Fruit fly (Drosophila melanogaster) whole organism, adult: ENCODE results near the gene CG13884.

Experiments used
- CG11617 ChIP-seq: fragments of 200-800 bp; sonication (Bioruptor generic); optimal IDR thresholded peaks from 2 replicates; lab custom pipeline; 2017; ENCODE audit warnings: mild to moderate bottlenecking, missing biosample characterization, missing genetic modification reagents, missing genetic modification characterization
- CG12768 ChIP-seq: fragments of 200-800 bp; sonication (Bioruptor generic); optimal IDR thresholded peaks from 2 replicates; lab custom pipeline; 2017; ENCODE audit warnings: missing biosample characterization, missing genetic modification characterization, mild to moderate bottlenecking, moderate library complexity, missing genetic modification reagents
- CG14711 ChIP-seq: fragments of 200-800 bp; sonication (Bioruptor generic); optimal IDR thresholded peaks from 2 replicates; lab custom pipeline; 2018; ENCODE audit warnings: missing biosample characterization, mild to moderate bottlenecking, missing genetic modification characterization, moderate library complexity
- CG1620 ChIP-seq: fragments of 200-800 bp; sonication (Bioruptor generic); optimal IDR thresholded peaks from 2 replicates; lab custom pipeline; 2016; ENCODE audit warnings: missing biosample characterization, missing genetic modification characterization
- CG33017 ChIP-seq: fragments of 200-800 bp; sonication (Bioruptor generic); optimal IDR thresholded peaks from 2 replicates; lab custom pipeline; 2018; ENCODE audit warnings: missing biosample characterization, mild to moderate bottlenecking, missing genetic modification characterization, moderate library complexity
- CG5204 ChIP-seq: fragments of 200-800 bp; sonication (Bioruptor generic); optimal IDR thresholded peaks from 2 replicates; lab custom pipeline; 2016; ENCODE audit warnings: missing biosample characterization, missing genetic modification characterization
- CG7045 ChIP-seq: fragments of 200-800 bp; sonication (Bioruptor generic); optimal IDR thresholded peaks from 2 replicates; lab custom pipeline; 2017; ENCODE audit warnings: missing biosample characterization, mild to moderate bottlenecking, missing genetic modification characterization
- CG7101 ChIP-seq: fragments of 200-800 bp; sonication (Bioruptor generic); optimal IDR thresholded peaks from 2 replicates; lab custom pipeline; 2018; ENCODE audit warnings: missing biosample characterization, mild to moderate bottlenecking, missing genetic modification characterization, moderate library complexity
- Clk ChIP-seq: fragments of 200-800 bp; sonication (Bioruptor generic); optimal IDR thresholded peaks from 2 replicates; lab custom pipeline; 2017; ENCODE audit warnings: missing biosample characterization, missing genetic modification characterization
- Crg-1 ChIP-seq: fragments of 200-800 bp; sonication (Bioruptor generic); optimal IDR thresholded peaks from 2 replicates; lab custom pipeline; 2016; ENCODE audit warnings: missing biosample characterization, missing genetic modification characterization
- Hr96 ChIP-seq: fragments of 200-800 bp; sonication (Bioruptor generic); optimal IDR thresholded peaks from 2 replicates; lab custom pipeline; 2016; ENCODE audit warnings: missing biosample characterization, missing genetic modification characterization
- Mnt ChIP-seq: fragments of 200-800 bp; sonication (Bioruptor generic); optimal IDR thresholded peaks from 2 replicates; lab custom pipeline; 2016; ENCODE audit warnings: missing biosample characterization, mild to moderate bottlenecking, missing genetic modification characterization
- bab1 ChIP-seq: fragments of 200-800 bp; sonication (Bioruptor generic); optimal IDR thresholded peaks from 3 replicates; lab custom pipeline; 2019; ENCODE audit warnings: missing biosample characterization, mild to moderate bottlenecking, missing genetic modification characterization, moderate library complexity
- cic ChIP-seq: fragments of 200-800 bp; sonication (Bioruptor generic); optimal IDR thresholded peaks from 2 replicates; lab custom pipeline; 2017; ENCODE audit warnings: missing biosample characterization, mild to moderate bottlenecking, missing genetic modification characterization, moderate library complexity
- cnc ChIP-seq, 2 experiments: fragments of >200 bp; optimal IDR thresholded peaks; 2 replicates each; lab custom pipeline; 2017
- kay ChIP-seq: fragments of 200-800 bp; sonication (Bioruptor generic); peaks from one replicate; lab custom pipeline; 2016; ENCODE audit warnings: missing biosample characterization, missing genetic modification characterization, borderline replicate concordance
- ovo ChIP-seq: fragments of 200-800 bp; sonication (Bioruptor generic); optimal IDR thresholded peaks from 2 replicates; lab custom pipeline; 2016; ENCODE audit warnings: missing biosample characterization, missing genetic modification characterization
- pad ChIP-seq: fragments of 200-800 bp; sonication (Bioruptor generic); optimal IDR thresholded peaks from 3 replicates; lab custom pipeline; 2017; ENCODE audit warnings: missing biosample characterization, missing genetic modification characterization, mild to moderate bottlenecking, moderate library complexity, missing genetic modification reagents
- tj ChIP-seq: fragments of 200-800 bp; sonication (Bioruptor generic); optimal IDR thresholded peaks from 3 replicates; lab custom pipeline; 2017; ENCODE audit warnings: missing biosample characterization, mild to moderate bottlenecking, missing genetic modification characterization, moderate library complexity
- toe ChIP-seq: fragments of 200-800 bp; sonication (Bioruptor generic); optimal IDR thresholded peaks from 2 replicates; lab custom pipeline; 2016; ENCODE audit warnings: missing biosample characterization, missing genetic modification characterization

CG13884 gene

dm6 chr3L:366337-366736 is at the start of gene CG13884:
TSS of gene CG13884 (minus strand) at chr3L:366437.
- TF ChIP-seq Hr96 (GFP tag; lab: Kevin White, UChicago) (no peak), cic (GFP tag; lab: Kevin White, UChicago) (no peak), CG14711 (no peak), kay (GFP tag; lab: Kevin White, UChicago) (no peak), CG7101 (tag; lab: Kevin White, UChicago) (no peak), CG12768 (GFP tag; lab: Kevin White, UChicago) (no peak), CG5204 (GFP tag; lab: Kevin White, UChicago) (no peak), CG11617 (GFP tag; lab: Kevin White, UChicago) (no peak), Clk (GFP tag; lab: Kevin White, UChicago) (no peak), pad (GFP tag; lab: Kevin White, UChicago) (no peak), toe (GFP tag; lab: Kevin White, UChicago) (no peak), CG7045 (GFP tag; lab: Kevin White, UChicago) (no peak), ovo (no peak), Crg-1 (GFP tag; lab: Kevin White, UChicago) (no peak), Mnt (GFP tag; lab: Kevin White, UChicago) (no peak), CG33017 (tag; lab: Kevin White, UChicago) (no peak), tj (GFP tag; lab: Kevin White, UChicago) (no peak)

dm6 chr3L:409791-410190 is 43.6 kb upstream of the CG13884 start:
- TF ChIP-seq CG11617 (GFP tag; lab: Kevin White, UChicago): no peak
- no peak for TF ChIP-seq toe (GFP tag; lab: Kevin White, UChicago)
- TF ChIP-seq Mnt (GFP tag; lab: Kevin White, UChicago): no peak
- no peak for TF ChIP-seq Hr96 (GFP tag; lab: Kevin White, UChicago)
- TF ChIP-seq CG33017 (tag; lab: Kevin White, UChicago): no peak
- no peak for TF ChIP-seq CG12768 (GFP tag; lab: Kevin White, UChicago)
- no peak for TF ChIP-seq CG7101 (tag; lab: Kevin White, UChicago)
- no peak for TF ChIP-seq ovo
- TF ChIP-seq CG5204 (GFP tag; lab: Kevin White, UChicago): no peak
- TF ChIP-seq tj (GFP tag; lab: Kevin White, UChicago): no peak

DNA sequence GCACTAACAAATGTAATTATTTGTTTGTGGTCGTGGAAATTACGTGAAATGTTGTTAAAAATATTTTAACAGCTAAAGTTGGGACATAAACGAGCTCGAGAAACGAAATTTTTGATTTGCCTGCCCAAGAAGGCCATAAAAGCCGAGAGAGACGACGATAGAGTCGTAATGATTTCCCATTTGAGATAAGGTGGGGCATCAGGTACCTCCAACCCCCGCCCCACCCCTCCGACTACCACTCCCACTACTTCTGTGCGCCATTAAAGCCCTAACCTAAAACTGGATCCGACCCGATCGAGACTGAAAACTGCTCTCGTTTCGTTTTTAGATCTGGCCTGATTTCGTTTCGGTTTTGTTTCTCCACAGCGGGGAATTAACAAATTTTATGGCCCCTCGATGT is 34.0 kb upstream of the CG13884 start:
- TF ChIP-seq CG7045 (GFP tag; lab: Kevin White, UChicago): no peak
- TF ChIP-seq tj (GFP tag; lab: Kevin White, UChicago): no peak
- no peak for TF ChIP-seq CG14711
- no peak for TF ChIP-seq bab1 (GFP tag; lab: Kevin White, UChicago)
- TF ChIP-seq ovo: no peak
- TF ChIP-seq cic (GFP tag; lab: Kevin White, UChicago): no peak
- no peak for TF ChIP-seq Hr96 (GFP tag; lab: Kevin White, UChicago)
- TF ChIP-seq Crg-1 (GFP tag; lab: Kevin White, UChicago): no peak
- TF ChIP-seq CG1620 (GFP tag; lab: Kevin White, UChicago): no peak
- TF ChIP-seq Clk (GFP tag; lab: Kevin White, UChicago): no peak
- no peak for TF ChIP-seq CG5204 (GFP tag; lab: Kevin White, UChicago)
- TF ChIP-seq CG11617 (GFP tag; lab: Kevin White, UChicago): no peak
- no peak for TF ChIP-seq toe (GFP tag; lab: Kevin White, UChicago)
- TF ChIP-seq pad (GFP tag; lab: Kevin White, UChicago): no peak

dm6 chr3L:395192-395591 is 29.0 kb upstream of the CG13884 start:
- TF ChIP-seq Crg-1 (GFP tag; lab: Kevin White, UChicago): no peak
- no peak for TF ChIP-seq CG14711
- no peak for TF ChIP-seq CG33017 (tag; lab: Kevin White, UChicago)
- TF ChIP-seq CG5204 (GFP tag; lab: Kevin White, UChicago): no peak
- no peak for TF ChIP-seq cic (GFP tag; lab: Kevin White, UChicago)
- TF ChIP-seq Mnt (GFP tag; lab: Kevin White, UChicago): no peak
- no peak for TF ChIP-seq cnc (optimal IDR thresholded peaks at IDR 0.05; lab: Kevin White, UChicago)
- no peak for TF ChIP-seq ovo
- TF ChIP-seq CG11617 (GFP tag; lab: Kevin White, UChicago): no peak
- no peak for TF ChIP-seq toe (GFP tag; lab: Kevin White, UChicago)
- TF ChIP-seq bab1 (GFP tag; lab: Kevin White, UChicago): no peak
- TF ChIP-seq CG7101 (tag; lab: Kevin White, UChicago): no peak
- no peak for TF ChIP-seq CG12768 (GFP tag; lab: Kevin White, UChicago)
- TF ChIP-seq CG1620 (GFP tag; lab: Kevin White, UChicago): no peak
- no peak for TF ChIP-seq tj (GFP tag; lab: Kevin White, UChicago)
- TF ChIP-seq Clk (GFP tag; lab: Kevin White, UChicago): no peak
- no peak for TF ChIP-seq pad (GFP tag; lab: Kevin White, UChicago)

DNA sequence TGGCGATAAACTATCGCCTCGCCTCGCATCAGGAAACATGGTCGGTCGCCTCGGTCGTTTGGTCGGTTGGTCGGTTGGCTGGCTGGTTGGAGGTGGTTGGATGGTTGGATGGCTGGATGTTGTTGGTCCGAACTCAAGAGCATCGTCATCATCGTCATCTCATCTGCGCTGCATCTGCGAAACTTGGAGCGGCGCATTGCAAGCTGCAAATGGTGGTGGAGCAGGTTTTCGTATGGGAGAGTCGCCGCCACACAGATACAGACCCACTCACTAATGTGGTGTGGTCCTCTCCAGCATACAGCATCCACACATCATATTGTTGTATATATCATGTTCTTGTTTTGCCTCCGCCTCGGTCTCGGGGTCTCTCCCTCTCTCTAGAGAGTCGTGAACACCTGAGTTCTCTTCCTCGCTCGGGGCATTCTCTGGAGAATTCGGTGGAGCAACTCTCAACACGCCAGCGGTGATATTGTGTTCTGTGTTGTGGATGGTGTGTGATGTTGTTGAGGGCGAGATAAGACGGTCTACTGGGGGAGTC is 26.5 kb upstream of the CG13884 start, which contains the start of gene trh:
TSS of gene trh (minus strand) at position 12 of the 538 bp plus-strand sequence.
- TF ChIP-seq Mnt (GFP tag; lab: Kevin White, UChicago) (no peak), CG12768 (GFP tag; lab: Kevin White, UChicago) (no peak), CG7045 (GFP tag; lab: Kevin White, UChicago) (no peak), CG5204 (GFP tag; lab: Kevin White, UChicago) (no peak), cnc (optimal IDR thresholded peaks at IDR 0.05; lab: Kevin White, UChicago) (no peak), cic (GFP tag; lab: Kevin White, UChicago) (no peak), bab1 (GFP tag; lab: Kevin White, UChicago) (no peak), pad (GFP tag; lab: Kevin White, UChicago) (no peak)

- no peak for TF ChIP-seq Hr96 (GFP tag; lab: Kevin White, UChicago)
- no peak for TF ChIP-seq ovo
- TF ChIP-seq CG5204 (GFP tag; lab: Kevin White, UChicago): no peak
- no peak for TF ChIP-seq kay (GFP tag; lab: Kevin White, UChicago)
- TF ChIP-seq tj (GFP tag; lab: Kevin White, UChicago): no peak
- no peak for TF ChIP-seq CG1620 (GFP tag; lab: Kevin White, UChicago)
- no peak for TF ChIP-seq CG7101 (tag; lab: Kevin White, UChicago)
- no peak for TF ChIP-seq Crg-1 (GFP tag; lab: Kevin White, UChicago)
- TF ChIP-seq pad (GFP tag; lab: Kevin White, UChicago): no peak
- TF ChIP-seq bab1 (GFP tag; lab: Kevin White, UChicago): no peak
Observed at dm6 chr3L:390194-390593, 24.0 kb upstream of the CG13884 start.
